Fruit fly (Drosophila melanogaster) whole organism, larva: ENCODE measurements around the gene Cyp4d20.
A peak's percentile ranks its signal among the peaks of the same experiment; 100 is the strongest.

Source experiments
- noc ChIP-seq: fragments of 200-800 bp; sonication (Bioruptor generic); optimal IDR thresholded peaks from 3 replicates; lab custom pipeline; 2019; ENCODE audit warnings: missing biosample characterization, mild to moderate bottlenecking, missing genetic modification characterization, moderate library complexity

Cyp4d20 gene

DNA sequence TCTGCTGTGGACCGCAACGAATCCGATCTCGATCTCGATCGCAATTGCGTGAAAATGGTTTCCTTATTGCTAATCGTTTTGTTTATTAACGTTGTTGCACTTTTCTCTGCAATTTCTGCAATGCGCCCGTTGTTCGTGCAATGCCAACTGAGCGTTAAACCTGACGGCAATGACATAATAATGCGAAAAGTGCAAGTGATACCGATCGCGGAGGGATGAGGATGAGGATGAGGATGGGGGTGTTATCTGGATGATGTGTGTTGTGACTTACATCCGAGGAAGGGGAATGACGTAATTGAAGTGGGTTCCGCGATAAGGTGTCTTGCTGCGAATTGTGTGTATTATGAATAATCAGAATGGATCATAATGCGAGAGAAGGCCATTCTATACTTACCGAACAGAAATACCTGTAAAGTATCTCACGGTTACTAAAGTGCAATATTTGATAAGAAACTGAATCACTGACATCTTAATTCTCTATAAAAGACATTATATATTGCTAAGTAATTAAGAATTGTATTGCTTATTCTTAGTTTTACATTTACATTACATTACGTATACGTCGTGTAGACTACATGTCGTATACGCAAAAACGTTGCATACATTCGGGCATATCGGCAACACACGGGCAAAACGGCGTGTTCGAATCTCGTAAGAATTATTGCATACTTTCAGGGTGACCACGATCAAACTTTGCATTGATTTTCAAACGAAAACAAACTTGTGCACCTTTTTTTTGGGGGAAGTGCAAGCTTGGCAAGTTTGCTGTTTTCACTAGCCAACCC is 7.3 kb upstream of the Cyp4d20 start:
- TF ChIP-seq noc (tag; lab: Kevin White, UChicago) = no peak

DNA sequence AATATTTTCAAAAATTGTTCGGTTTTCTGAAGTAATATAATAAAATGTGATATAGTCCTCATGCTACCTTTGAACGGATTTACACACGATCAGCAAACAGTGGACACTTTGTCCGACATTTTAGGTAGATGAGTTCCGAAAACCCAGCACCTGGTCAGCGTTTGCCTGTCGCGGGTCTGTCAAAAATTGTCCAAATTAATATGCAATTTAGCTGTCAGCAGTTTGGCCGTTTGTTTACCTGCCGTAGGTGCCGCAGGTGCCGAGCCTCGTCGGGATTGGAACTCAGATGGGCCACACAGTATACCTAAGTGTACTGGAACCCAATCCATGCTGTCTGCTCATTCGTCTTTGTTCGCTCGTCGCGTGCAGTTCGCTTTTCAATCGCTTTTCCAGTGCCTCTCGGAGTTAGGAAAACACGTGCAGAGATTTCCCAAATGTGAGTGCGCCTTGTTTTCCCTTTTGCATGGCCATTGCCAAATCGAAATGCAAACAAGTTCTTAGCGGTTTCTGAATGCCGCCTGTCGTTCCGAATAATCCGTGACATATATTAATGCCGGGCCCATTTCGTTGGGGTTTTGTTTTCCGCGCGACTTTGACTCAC is 4.8 kb upstream of the Cyp4d20 start:
- no peak for TF ChIP-seq noc (tag; lab: Kevin White, UChicago)

DNA sequence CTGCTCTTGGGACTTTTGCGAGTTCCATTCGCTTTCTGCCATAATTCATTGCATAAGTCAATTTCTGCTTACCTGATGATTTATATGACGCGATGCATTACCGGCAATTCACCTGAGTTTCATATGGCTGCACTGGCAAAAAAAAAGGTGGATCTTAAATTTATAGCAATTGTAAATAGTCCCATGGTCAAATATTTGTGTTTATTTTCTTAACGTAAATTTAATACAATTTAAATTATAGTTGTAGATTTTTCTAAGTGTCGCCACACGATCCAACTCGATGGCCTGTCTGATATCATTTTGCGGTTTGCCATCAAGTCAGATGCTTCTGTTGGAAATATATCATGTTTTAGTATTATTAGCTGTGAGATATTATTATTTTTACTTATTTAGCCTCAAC is 3.2 kb upstream of the Cyp4d20 start:
- no peak for TF ChIP-seq noc (tag; lab: Kevin White, UChicago)

DNA sequence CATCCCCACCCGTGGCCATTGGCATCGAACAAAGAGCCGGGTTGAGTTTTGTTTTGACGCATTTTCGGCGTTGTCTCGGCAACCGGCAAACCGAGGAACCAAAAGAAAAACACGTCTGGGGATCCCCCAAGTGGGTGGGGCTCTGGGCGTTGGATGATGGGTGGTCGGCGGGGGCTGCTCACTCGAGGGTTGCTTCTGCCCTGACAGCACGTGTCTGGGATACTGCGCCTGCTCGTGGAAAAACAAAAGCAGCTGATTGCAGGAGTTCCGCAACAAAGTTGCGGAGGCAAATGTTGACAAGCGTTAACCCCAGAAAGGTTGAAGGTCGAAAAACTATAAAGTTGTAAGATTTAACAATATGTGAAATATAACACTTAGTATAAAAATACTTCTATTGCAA is 2.2 kb upstream of the Cyp4d20 start:
- no peak for TF ChIP-seq noc (tag; lab: Kevin White, UChicago)

DNA sequence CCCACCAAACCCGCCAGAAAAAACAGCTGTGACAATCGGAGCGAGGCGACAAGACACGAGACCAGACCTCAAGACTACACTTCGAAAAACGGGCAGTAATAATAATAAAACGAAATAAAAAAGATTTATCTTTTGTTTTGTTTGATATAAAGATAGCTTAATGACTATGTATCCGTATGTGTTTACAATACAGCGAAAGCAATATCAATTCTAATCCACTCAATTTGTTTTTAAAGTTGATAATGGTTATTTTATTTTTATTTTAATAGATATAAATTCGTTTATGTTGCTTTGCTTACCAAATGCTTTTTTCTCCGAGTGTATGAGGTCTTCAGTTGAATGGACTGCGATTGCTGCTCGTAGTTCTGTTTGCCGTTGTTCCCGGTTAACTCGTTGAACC is 1.0 kb upstream of the Cyp4d20 start:
- TF ChIP-seq noc (tag; lab: Kevin White, UChicago) = peak; percentile 42

DNA sequence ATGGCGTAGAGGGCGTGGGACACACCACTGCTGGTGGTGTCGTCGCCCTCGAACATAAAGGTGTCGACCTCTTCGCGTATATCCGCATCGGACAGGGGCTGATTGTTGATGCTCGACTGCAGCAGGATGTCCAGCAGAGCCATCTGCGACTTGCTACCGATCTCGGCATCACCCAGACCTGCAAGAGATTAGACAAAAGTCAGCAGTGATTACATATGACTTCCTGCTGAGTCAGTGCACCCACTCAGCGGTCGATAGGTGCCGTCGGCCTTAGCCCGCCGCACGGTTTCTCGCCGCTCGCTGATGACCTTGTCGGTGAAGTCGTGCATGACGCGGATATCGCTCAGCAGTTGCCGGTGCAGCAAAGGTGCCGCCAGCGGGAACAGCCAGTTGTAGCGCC is 1.3 kb downstream of the Cyp4d20 start:
- TF ChIP-seq noc (tag; lab: Kevin White, UChicago) = no peak

DNA sequence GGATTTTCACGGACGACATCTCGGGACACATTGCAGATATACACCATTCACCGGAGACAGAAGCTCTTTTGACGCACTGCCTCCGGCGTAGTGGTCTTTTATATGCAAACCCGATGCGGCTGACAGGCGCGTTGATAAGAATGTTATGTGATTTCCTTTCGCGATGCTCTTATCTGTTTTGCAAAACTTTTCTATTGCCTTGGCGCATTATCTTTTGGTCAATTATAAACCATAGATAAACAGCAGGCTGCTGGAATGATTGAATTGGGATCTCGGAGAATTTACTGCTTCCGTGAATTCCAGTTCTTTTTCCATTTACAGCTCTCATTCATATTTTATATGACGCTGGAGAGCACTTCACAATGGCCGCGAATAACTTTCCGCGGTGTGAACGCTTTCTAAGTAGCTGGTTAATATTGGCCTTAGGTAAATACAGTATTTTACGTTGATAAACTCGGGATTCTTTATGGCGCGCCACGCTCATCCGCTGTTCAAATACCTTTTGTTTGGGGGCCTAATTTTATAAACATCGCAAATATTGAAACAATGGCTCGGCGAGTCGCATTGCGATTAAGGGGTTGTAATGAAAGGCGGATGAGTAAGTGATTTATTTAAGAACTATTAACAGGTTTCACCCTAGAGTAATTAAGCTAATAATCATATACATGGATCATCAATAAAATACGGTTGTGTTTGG is 2.5 kb downstream of the Cyp4d20 start, which contains the start of gene CG16762:
Gene CG16762 (minus strand): TSS at position 51 of the 697 bp plus-strand sequence.
- TF ChIP-seq noc (tag; lab: Kevin White, UChicago) = peak; percentile 83

DNA sequence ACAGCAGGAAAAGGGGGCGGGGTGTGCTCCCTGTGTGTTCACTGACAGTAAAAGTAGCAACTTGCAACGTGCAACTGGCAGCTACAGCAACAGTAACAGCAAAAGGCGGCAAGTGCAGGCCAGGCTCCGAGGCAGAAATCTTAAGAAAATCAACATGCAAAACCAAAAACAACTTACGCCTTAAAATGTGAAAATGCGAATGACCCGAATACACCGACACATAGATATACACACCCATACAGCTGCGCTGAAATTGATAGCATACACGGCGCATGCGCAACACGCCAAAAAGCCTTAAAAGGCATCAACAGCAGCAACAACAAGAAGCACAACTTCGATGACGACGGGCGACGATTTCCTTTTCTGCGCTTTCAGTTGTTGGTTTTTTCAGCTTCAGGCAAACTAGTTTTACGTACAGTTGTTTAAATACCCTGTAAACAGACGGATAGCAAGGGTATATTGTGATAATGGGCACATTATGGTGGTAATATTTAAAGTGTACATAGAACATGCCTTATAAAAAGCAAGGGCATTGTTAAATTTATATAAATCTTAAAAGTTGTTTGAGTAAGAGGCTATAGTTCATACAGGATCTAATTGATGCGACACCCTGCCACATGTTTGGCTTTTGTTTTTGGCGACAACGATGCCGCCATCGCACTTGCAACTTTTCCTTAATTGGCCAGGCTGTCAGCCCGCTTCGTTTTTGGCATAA is 5.8 kb downstream of the Cyp4d20 start:
- no peak for TF ChIP-seq noc (tag; lab: Kevin White, UChicago)

DNA sequence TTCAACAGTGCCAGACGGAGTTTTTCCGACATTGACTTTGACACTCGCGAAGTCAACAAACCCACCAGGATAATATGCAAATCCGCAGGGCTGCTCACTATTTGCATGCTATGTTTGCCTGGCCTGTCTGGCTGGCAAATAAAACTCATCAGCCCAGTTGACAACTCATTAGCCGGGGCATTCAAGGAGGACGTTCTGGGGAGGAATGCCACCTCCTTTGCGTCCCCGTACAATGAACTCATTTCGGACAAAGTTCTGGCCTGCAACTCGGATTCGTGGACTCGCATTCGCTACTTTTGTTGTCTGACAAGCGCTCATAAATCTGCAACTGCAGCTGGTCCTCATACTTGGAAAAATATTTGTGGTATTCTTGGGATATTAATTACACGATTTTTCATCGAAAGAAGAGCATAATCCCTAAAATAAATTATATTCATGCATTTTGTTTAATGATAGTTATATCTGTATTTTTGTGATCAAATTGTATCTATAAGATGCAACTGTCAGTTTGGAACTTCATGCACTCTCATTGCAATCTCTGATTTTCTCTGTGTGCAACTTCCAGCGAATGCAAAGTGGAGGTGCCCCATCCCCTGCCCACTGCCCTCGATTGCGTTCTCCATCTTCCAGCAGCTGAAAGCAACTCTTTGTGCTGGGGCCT is 7.4 kb downstream of the Cyp4d20 start:
- TF ChIP-seq noc (tag; lab: Kevin White, UChicago) = no peak

DNA sequence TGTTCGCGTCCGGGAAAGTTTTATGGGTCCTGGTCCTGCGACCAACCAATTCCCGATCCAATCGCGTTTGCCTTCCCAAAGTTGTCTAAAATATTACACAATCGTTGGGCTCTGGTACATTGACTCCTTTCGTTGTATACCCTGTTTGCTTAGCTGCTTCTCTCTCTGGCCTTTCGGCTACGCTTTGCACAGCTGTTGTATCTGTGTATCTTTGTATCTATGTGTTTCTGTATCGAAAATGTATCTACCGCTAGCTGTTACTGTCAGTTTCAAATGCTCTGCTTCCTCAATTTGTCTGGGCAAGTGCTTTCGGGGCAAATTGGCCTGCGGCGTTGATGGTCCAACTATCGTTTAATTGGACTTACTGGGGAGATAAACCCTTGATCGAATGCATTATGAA is 8.6 kb downstream of the Cyp4d20 start:
- TF ChIP-seq noc (tag; lab: Kevin White, UChicago) = no peak

DNA sequence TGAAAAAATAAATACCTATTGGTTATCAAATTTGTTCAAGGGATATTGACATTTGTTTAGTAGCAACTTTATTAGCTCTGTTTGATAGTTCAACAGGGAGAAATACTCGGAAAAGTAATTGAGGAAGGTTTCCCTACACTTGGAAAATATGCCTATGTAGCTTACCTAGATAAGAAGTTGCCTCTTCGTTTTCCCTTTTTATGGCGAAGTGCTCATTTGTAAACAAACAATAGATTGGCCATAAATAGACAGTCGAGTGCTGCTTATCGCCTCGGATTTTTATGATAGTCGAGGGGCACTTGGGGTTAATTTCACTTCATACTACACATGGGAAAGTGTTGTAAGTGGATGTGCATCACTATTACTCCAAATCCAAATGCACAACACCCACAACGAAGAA is 9.7 kb downstream of the Cyp4d20 start:
- no peak for TF ChIP-seq noc (tag; lab: Kevin White, UChicago)

DNA sequence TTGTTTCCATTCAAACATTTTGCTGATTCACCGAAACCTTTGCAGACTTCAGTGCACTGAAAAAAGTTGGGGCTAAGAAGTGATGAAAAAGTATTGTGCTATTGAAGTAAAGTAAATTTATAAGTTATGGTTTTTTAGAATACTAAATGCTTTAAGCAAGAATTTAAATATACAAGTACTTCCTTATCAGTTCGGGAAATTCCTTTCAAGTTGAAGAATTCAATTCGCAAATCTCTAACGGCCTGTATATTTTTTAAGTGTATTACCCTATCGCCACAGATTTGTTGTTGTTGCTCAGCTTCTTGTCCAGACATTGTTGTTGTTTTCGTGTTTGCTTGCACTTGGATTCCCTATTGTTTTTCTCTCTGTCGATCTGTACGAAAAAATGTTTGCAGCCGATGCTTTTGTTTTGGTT is 10.8 kb downstream of the Cyp4d20 start:
- TF ChIP-seq noc (tag; lab: Kevin White, UChicago) = peak; percentile 43

DNA sequence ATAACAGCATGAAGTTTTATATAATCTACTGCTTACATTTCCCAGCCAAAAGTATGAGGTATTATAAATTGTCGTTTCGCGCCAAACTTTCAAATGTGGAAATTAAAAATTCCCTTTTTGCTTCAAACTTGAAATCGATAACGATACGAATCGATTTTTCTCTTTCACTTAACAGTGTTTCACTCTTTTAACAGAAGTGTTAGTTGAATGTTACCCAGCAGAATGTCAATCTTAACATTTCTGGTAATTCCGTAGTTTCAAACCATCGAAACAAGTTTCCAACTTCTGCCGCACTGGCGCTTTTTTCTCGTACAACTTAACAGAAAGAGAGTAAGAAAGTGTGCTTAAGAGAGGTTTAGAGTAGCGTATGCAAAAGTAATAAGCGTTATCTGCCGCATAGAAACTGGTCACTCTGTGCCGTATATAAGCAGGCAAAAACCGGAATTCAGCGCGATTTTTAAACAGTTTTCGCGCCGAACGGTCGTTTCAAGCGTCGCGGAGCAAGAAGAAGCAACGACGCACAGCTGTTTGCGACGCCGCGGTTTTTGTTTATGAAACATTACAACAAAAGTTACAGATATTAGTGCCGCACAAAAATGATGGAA is 11.7 kb downstream of the Cyp4d20 start:
- TF ChIP-seq noc (tag; lab: Kevin White, UChicago) = no peak

DNA sequence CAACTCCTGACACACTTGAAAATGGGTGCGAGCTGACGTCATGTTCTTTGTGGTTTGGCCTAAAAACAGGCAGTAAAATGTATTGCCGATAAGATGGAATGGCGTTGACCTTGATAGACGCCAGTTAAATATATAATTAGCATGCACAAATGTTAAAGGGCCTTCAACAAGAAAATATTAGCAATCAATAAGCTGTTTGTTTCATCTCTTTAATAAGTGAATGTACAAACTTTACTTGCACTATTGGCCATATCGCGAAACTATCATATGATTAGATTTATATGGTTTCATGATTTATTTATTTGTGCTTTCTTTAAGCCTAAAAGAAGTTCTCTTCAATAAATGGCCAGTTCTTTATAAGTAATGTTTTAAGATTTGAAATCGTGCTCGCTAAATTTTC is 16.2 kb downstream of the Cyp4d20 start:
- no peak for TF ChIP-seq noc (tag; lab: Kevin White, UChicago)

DNA sequence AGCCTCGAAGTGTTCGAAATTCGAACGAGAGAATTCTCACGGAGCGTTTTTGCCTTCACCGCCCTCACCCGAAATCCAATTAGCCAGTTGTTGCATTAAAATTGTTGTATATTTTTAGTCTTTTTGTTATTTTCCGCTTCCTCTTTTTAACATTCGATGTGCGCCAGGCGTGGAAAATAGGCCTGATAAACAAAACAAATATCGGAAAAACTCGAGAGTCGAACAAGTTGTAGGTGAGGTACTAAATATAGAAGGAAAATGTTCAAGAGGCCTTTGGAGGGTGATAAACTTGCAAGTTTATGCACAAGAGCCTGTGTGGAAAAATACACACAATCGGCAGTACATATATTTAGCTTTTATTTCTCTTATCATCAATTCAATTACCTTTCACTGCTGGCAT is 19.5 kb downstream of the Cyp4d20 start:
- no peak for TF ChIP-seq noc (tag; lab: Kevin White, UChicago)
